Worm (Caenorhabditis elegans) whole organism, L1 larva: Measurements from ENCODE around the gene glrx-21.

Experiments
- C04F5.9 ChIP-seq: sonication (generic microtip); optimal IDR thresholded peaks from 2 replicates; lab custom pipeline; 2016; ENCODE audit warnings: missing genetic modification characterization, missing compliant biosample characterization
- C34B4.2 ChIP-seq: sonication (generic microtip); optimal IDR thresholded peaks from 2 replicates; lab custom pipeline; 2017; ENCODE audit warnings: mild to moderate bottlenecking, missing genetic modification characterization, missing compliant biosample characterization
- aly-2 ChIP-seq: fragments of 150-350 bp; optimal IDR thresholded peaks from 2 replicates; lab custom pipeline; 2014; ENCODE audit warnings: missing biosample characterization, missing genetic modification characterization
- ceh-88 ChIP-seq: fragments of 200-800 bp; sonication (Bioruptor generic); IDR thresholded peaks from 2 replicates; pipeline ENCODE4 v1.3.6; 2022; ENCODE audit warnings: missing genetic modification characterization, missing compliant biosample characterization
- ces-1 ChIP-seq: fragments of 150-350 bp; optimal IDR thresholded peaks from 2 replicates; lab custom pipeline; 2014; ENCODE audit warnings: missing biosample characterization, missing genetic modification reagents, missing genetic modification characterization
- dpl-1 ChIP-seq, 3 experiments: fragments of 150-350 bp in 2 of 3; sonication (generic microtip) in 1 of 3; optimal IDR thresholded peaks; 2 replicates each; lab custom pipeline; 2014 to 2017; ENCODE audit warnings: missing biosample characterization in 3 of 3, missing genetic modification characterization in 3 of 3, missing genetic modification reagents in 3 of 3
- efl-1 ChIP-seq, 4 experiments: fragments of 150-350 bp; optimal IDR thresholded peaks in 3 of 4; peaks in 1 of 4; 1 replicate in 1 of 4; 2 replicates in 3 of 4; lab custom pipeline; 2014; ENCODE audit warnings: missing biosample characterization in 2 of 4, missing genetic modification characterization in 2 of 4, missing genetic modification reagents in 2 of 4
- efl-3 ChIP-seq: fragments of 200-800 bp; sonication (Bioruptor generic); optimal IDR thresholded peaks from 2 replicates; lab custom pipeline; 2018; ENCODE audit warnings: mild to moderate bottlenecking, missing genetic modification characterization, missing compliant biosample characterization
- ets-5 ChIP-seq: fragments of 200-800 bp; sonication (Bioruptor generic); IDR thresholded peaks from 2 replicates; pipeline ENCODE4 v1.3.6; 2022; ENCODE audit warnings: missing genetic modification characterization, missing compliant biosample characterization
- fkh-10 ChIP-seq: sonication (generic microtip); optimal IDR thresholded peaks from 2 replicates; lab custom pipeline; 2017; ENCODE audit warnings: missing biosample characterization, missing genetic modification reagents, missing genetic modification characterization
- fkh-4 ChIP-seq: sonication (generic microtip); optimal IDR thresholded peaks from 2 replicates; lab custom pipeline; 2016; ENCODE audit warnings: missing compliant biosample characterization, missing genetic modification characterization, borderline replicate concordance
- fkh-8 ChIP-seq: sonication (generic microtip); optimal IDR thresholded peaks from 2 replicates; lab custom pipeline; 2016; ENCODE audit warnings: mild to moderate bottlenecking, missing genetic modification characterization, missing compliant biosample characterization
- hlh-17 ChIP-seq: fragments of 200-800 bp; sonication (Bioruptor generic); optimal IDR thresholded peaks from 2 replicates; lab custom pipeline; 2018; ENCODE audit warnings: missing genetic modification characterization, mild to moderate bottlenecking, missing compliant biosample characterization, moderate library complexity, borderline replicate concordance
- hpl-2 ChIP-seq: fragments of 150-350 bp; optimal IDR thresholded peaks from 2 replicates; lab custom pipeline; 2014; ENCODE audit warnings: missing biosample characterization, missing genetic modification reagents, missing genetic modification characterization
- lin-14 ChIP-seq: fragments of 200-800 bp; sonication (Bioruptor generic); optimal IDR thresholded peaks from 2 replicates; lab custom pipeline; 2018; ENCODE audit warnings: mild to moderate bottlenecking, missing genetic modification characterization, moderate library complexity, missing compliant biosample characterization
- lin-15B ChIP-seq: fragments of 150-350 bp; sonication (generic microtip); optimal IDR thresholded peaks from 3 replicates; lab custom pipeline; 2014; ENCODE audit warnings: missing biosample characterization, missing genetic modification characterization
- lin-35 ChIP-seq, 2 experiments: fragments of 150-350 bp; optimal IDR thresholded peaks; 2 replicates each; lab custom pipeline; 2014; ENCODE audit warnings: missing biosample characterization in 2 of 2, missing genetic modification characterization in 2 of 2, missing genetic modification reagents in 2 of 2
- lin-39 ChIP-seq: fragments of 150-350 bp; optimal IDR thresholded peaks from 2 replicates; lab custom pipeline; 2014; ENCODE audit warnings: missing biosample characterization, missing genetic modification reagents, missing genetic modification characterization
- mab-9 ChIP-seq: fragments of 200-800 bp; sonication (Bioruptor generic); IDR thresholded peaks from 2 replicates; pipeline ENCODE4 v1.3.6; 2022; ENCODE audit warnings: missing genetic modification reagents, missing genetic modification characterization, missing compliant biosample characterization
- mdl-1 ChIP-seq, 2 experiments: fragments of 150-350 bp; optimal IDR thresholded peaks; 2 replicates each; lab custom pipeline; 2014 to 2017; ENCODE audit warnings: missing biosample characterization in 2 of 2, missing genetic modification characterization in 2 of 2, inconsistent platforms in 1 of 2
- mef-2 ChIP-seq: fragments of 150-350 bp; optimal IDR thresholded peaks from 2 replicates; lab custom pipeline; 2014; ENCODE audit warnings: missing biosample characterization, missing genetic modification characterization
- nhr-11 ChIP-seq: fragments of 150-350 bp; optimal IDR thresholded peaks from 2 replicates; lab custom pipeline; 2014; ENCODE audit warnings: missing biosample characterization, missing genetic modification characterization
- nhr-12 ChIP-seq: sonication (generic microtip); optimal IDR thresholded peaks from 2 replicates; lab custom pipeline; 2017; ENCODE audit warnings: missing biosample characterization, missing genetic modification characterization
- nhr-19 ChIP-seq: fragments of 200-800 bp; sonication (Bioruptor generic); conservative IDR thresholded peaks from 2 replicates; pipeline ENCODE4 v1.3.6; 2022; ENCODE audit warnings: missing genetic modification characterization, missing compliant biosample characterization
- nhr-20 ChIP-seq: sonication (generic microtip); optimal IDR thresholded peaks from 2 replicates; lab custom pipeline; 2016; ENCODE audit warnings: mild to moderate bottlenecking, missing genetic modification characterization, missing compliant biosample characterization
- nhr-237 ChIP-seq: fragments of 150-350 bp; optimal IDR thresholded peaks from 2 replicates; lab custom pipeline; 2014; ENCODE audit warnings: missing biosample characterization, missing genetic modification characterization
- nhr-28 ChIP-seq: fragments of 150-350 bp; optimal IDR thresholded peaks from 2 replicates; lab custom pipeline; 2014; ENCODE audit warnings: missing biosample characterization, missing genetic modification characterization
- nhr-71 ChIP-seq: sonication (generic microtip); optimal IDR thresholded peaks from 2 replicates; lab custom pipeline; 2016; ENCODE audit warnings: mild to moderate bottlenecking, missing genetic modification characterization, moderate library complexity, missing compliant biosample characterization
- nhr-76 ChIP-seq: sonication (generic microtip); optimal IDR thresholded peaks from 2 replicates; lab custom pipeline; 2017; ENCODE audit warnings: missing biosample characterization, missing genetic modification characterization
- nhr-77 ChIP-seq: fragments of 150-350 bp; optimal IDR thresholded peaks from 2 replicates; lab custom pipeline; 2014; ENCODE audit warnings: missing biosample characterization, missing genetic modification characterization
- nhr-84 ChIP-seq: sonication (generic microtip); optimal IDR thresholded peaks from 2 replicates; lab custom pipeline; 2017; ENCODE audit warnings: missing biosample characterization, missing genetic modification characterization
- rnt-1 ChIP-seq: sonication (generic microtip); optimal IDR thresholded peaks from 2 replicates; lab custom pipeline; 2016; ENCODE audit warnings: mild to moderate bottlenecking, missing genetic modification characterization, moderate library complexity, missing compliant biosample characterization
- skn-1 ChIP-seq: fragments of 150-350 bp; optimal IDR thresholded peaks from 2 replicates; lab custom pipeline; 2014; ENCODE audit warnings: missing biosample characterization, missing genetic modification characterization
- sox-4 ChIP-seq: sonication (generic microtip); optimal IDR thresholded peaks from 2 replicates; lab custom pipeline; 2016; ENCODE audit warnings: missing genetic modification characterization, missing compliant biosample characterization
- sup-37 ChIP-seq: fragments of 200-800 bp; sonication (Bioruptor generic); optimal IDR thresholded peaks from 2 replicates; lab custom pipeline; 2018; ENCODE audit warnings: mild to moderate bottlenecking, missing genetic modification characterization, missing compliant biosample characterization
- tlp-1 ChIP-seq: fragments of 150-350 bp; optimal IDR thresholded peaks from 2 replicates; lab custom pipeline; 2014; ENCODE audit warnings: missing biosample characterization, missing genetic modification characterization
- unc-30 ChIP-seq: sonication (generic microtip); optimal IDR thresholded peaks from 2 replicates; lab custom pipeline; 2017; ENCODE audit warnings: missing biosample characterization, missing genetic modification characterization
- unc-62 ChIP-seq: fragments of 150-350 bp; optimal IDR thresholded peaks from 2 replicates; lab custom pipeline; 2014; ENCODE audit warnings: missing biosample characterization, missing genetic modification reagents, missing genetic modification characterization
- unc-86 ChIP-seq: sonication (generic microtip); optimal IDR thresholded peaks from 2 replicates; lab custom pipeline; 2016; ENCODE audit warnings: missing genetic modification characterization, missing compliant biosample characterization
- unc-98 ChIP-seq: fragments of 200-800 bp; sonication (Bioruptor generic); IDR thresholded peaks from 2 replicates; pipeline ENCODE4 v1.3.6; 2022; ENCODE audit warnings: missing genetic modification characterization, missing compliant biosample characterization
- zag-1 ChIP-seq: fragments of 150-350 bp; optimal IDR thresholded peaks from 2 replicates; lab custom pipeline; 2014; ENCODE audit warnings: missing biosample characterization, missing genetic modification characterization
- ztf-11 ChIP-seq, 2 experiments: sonication (generic microtip); optimal IDR thresholded peaks; 2 replicates each; lab custom pipeline; 2016 to 2017; ENCODE audit warnings: missing genetic modification characterization in 2 of 2, missing biosample characterization in 1 of 2, missing compliant biosample characterization in 1 of 2
- ztf-4 ChIP-seq: fragments of 150-350 bp; optimal IDR thresholded peaks from 2 replicates; lab custom pipeline; 2014; ENCODE audit warnings: missing biosample characterization, missing genetic modification characterization

The glrx-21 gene

DNA sequence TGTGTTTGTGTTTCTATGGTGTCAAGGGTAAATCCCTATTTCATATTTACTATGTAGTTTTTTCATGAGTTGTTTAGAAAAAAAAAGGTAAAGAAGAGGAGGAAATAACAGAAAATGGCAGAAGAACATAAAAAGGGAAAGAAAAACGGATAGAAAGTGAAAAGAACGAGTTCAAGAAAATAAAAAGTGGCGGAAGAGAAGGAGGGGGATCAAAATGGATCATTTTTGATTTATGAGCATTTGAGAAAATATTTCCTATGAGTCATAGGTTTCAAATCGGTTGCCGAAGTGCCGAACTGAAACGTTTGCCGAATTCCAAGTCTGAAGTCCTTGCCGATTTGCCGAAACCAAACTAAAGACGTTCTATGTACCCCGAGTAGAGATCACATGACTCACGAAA lies 7.1 kb downstream of the glrx-21 start:
- TF ChIP-seq zag-1 (tag; lab: Kevin White, UChicago) (no peak), rnt-1 (tag; lab: Kevin White, UChicago) (no peak), mdl-1 (tag; optimal IDR thresholded peaks at IDR 0.05; lab: Kevin White, UChicago) (no peak), mab-9 (GFP tag; lab: Robert Waterston, UW) (no peak), sox-4 (tag; lab: Kevin White, UChicago) (no peak), unc-86 (tag; lab: Kevin White, UChicago) (no peak), efl-1 (optimal IDR thresholded peaks at IDR 0.05; lab: Kevin White, UChicago) (no peak), efl-1 (GFP tag; optimal IDR thresholded peaks at IDR 0.05 in 1 of 2; lab: Kevin White, UChicago) (no peak), nhr-71 (tag; lab: Kevin White, UChicago) (no peak), ces-1 (GFP tag; lab: Kevin White, UChicago) (no peak), nhr-28 (tag; lab: Kevin White, UChicago) (no peak), lin-14 (GFP tag; lab: Kevin White, UChicago) (no peak), ets-5 (GFP tag; lab: Robert Waterston, UW) (no peak)

DNA sequence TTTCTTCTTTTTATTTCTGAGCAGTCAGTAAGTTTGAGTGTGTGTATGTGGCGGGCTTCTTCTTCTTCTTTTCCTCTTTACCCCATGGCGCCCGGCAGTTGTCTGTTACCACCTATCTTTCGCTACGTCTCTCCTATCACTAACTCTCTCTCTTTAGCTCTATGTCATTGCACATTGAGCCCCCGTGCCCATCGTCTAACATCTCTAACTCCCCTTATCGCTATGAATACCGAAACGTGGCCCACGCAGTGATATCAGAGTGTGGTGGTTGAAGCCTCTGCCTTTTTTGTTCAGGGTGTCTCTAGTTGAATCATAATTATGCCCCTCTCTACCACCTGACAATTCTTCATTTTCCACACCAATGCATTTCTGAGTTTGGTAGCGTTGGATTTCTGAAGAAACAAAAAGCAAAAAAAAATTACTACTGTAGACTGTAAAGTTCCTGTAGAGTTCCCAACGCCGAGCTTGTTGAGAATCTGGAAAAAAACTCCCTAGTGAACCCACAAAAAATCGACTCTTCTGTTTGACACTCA lies 11.3 kb downstream of the glrx-21 start:
- TF ChIP-seq ztf-11 (tag; optimal IDR thresholded peaks at IDR 0.05; lab: Kevin White, UChicago), result no peak
- no peak for TF ChIP-seq mef-2
- no peak for TF ChIP-seq C34B4.2 (tag; lab: Kevin White, UChicago)
- no peak for TF ChIP-seq efl-1 (optimal IDR thresholded peaks at IDR 0.05; lab: Kevin White, UChicago)
- peak in 1 of 2 experiments; percentile 87 for TF ChIP-seq efl-1 (GFP tag; optimal IDR thresholded peaks at IDR 0.05 in 1 of 2; lab: Kevin White, UChicago)
- TF ChIP-seq hpl-2 (GFP tag; lab: Kevin White, UChicago), result no peak
- peak; percentile 62 for TF ChIP-seq fkh-8 (tag; lab: Kevin White, UChicago)
- TF ChIP-seq nhr-19 (GFP tag; lab: Robert Waterston, UW), result no peak
- TF ChIP-seq efl-3, result no peak
- peak; percentile 23 for TF ChIP-seq rnt-1 (tag; lab: Kevin White, UChicago)
- no peak for TF ChIP-seq aly-2 (tag; lab: Kevin White, UChicago)
- no peak for TF ChIP-seq hlh-17 (GFP tag; lab: Kevin White, UChicago)
- TF ChIP-seq nhr-76 (tag; lab: Kevin White, UChicago), result no peak
- TF ChIP-seq fkh-4 (tag; lab: Kevin White, UChicago), result no peak
- no peak for TF ChIP-seq fkh-10
- TF ChIP-seq nhr-11 (tag; lab: Kevin White, UChicago), result no peak
- no peak for TF ChIP-seq tlp-1 (tag; lab: Kevin White, UChicago)
- no peak for TF ChIP-seq nhr-20 (tag; lab: Kevin White, UChicago)
- TF ChIP-seq C04F5.9 (tag; lab: Kevin White, UChicago), result no peak
- peak; percentile 20 for TF ChIP-seq nhr-71 (tag; lab: Kevin White, UChicago)
- TF ChIP-seq nhr-12 (tag; lab: Kevin White, UChicago), result no peak
- TF ChIP-seq dpl-1 (GFP tag; optimal IDR thresholded peaks at IDR 0.05; lab: Kevin White, UChicago), result no peak
- TF ChIP-seq sup-37, result no peak
- TF ChIP-seq lin-35 (GFP tag; optimal IDR thresholded peaks at IDR 0.05; lab: Kevin White, UChicago), result no peak
- no peak for TF ChIP-seq ztf-4 (tag; lab: Kevin White, UChicago)
- TF ChIP-seq, all 84 proteins: peak for 4

DNA sequence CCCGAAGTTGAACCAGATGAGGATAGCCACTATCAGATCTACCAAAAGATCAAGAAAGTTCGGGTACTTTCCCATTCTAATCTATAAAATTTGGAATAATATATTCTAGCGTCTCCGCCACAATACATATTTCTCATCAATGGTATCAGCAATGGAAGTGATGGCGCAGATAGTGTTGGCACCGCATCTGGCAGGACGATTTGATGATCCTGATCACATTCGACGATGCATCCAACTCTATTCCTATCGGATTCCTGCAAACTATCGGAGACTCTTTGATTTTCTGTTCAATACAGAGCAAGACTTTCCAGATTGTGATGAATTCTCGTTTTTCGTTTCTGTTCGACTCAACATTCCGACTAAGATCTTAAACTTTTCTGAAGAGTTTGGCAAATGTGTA lies 16.5 kb downstream of the glrx-21 start:
- TF ChIP-seq unc-98 (GFP tag; lab: Robert Waterston, UW) (no peak), aly-2 (tag; lab: Kevin White, UChicago) (no peak), nhr-77 (no peak), rnt-1 (tag; lab: Kevin White, UChicago) (no peak), dpl-1 (GFP tag; optimal IDR thresholded peaks at IDR 0.05; lab: Kevin White, UChicago) (no peak), lin-15B (no peak), mab-9 (GFP tag; lab: Robert Waterston, UW) (no peak), efl-1 (optimal IDR thresholded peaks at IDR 0.05; lab: Kevin White, UChicago) (no peak), efl-1 (GFP tag; optimal IDR thresholded peaks at IDR 0.05 in 1 of 2; lab: Kevin White, UChicago) (no peak), nhr-71 (tag; lab: Kevin White, UChicago) (no peak), ceh-88 (no peak), nhr-84 (tag; lab: Kevin White, UChicago) (no peak), unc-30 (tag; lab: Kevin White, UChicago) (no peak), lin-39 (tag; lab: Kevin White, UChicago) (no peak), unc-62 (GFP tag; lab: Kevin White, UChicago) (no peak), nhr-237 (tag; lab: Kevin White, UChicago) (no peak), skn-1 (tag; lab: Kevin White, UChicago) (no peak)
